Fruit fly (Drosophila melanogaster) whole organism, embryonic: Measurements from ENCODE around the gene CG46397.

ENCODE experiments used
- Aef1 ChIP-seq: fragments of 200-800 bp; sonication (Bioruptor generic); IDR thresholded peaks from 3 replicates; pipeline ENCODE4 v1.3.6; 2022; ENCODE audit warnings: missing biosample characterization, missing genetic modification characterization
- CG10274 ChIP-seq: fragments of 200-800 bp; sonication (Bioruptor generic); optimal IDR thresholded peaks from 3 replicates; lab custom pipeline; 2017; ENCODE audit warnings: missing biosample characterization, mild to moderate bottlenecking, missing genetic modification characterization
- CG10462 ChIP-seq: fragments of 200-800 bp; sonication (Bioruptor generic); optimal IDR thresholded peaks from 2 replicates; lab custom pipeline; 2016; ENCODE audit warnings: missing biosample characterization, missing genetic modification characterization
- CG11696 ChIP-seq: fragments of 200-800 bp; sonication (Bioruptor generic); IDR thresholded peaks from 2 replicates; pipeline ENCODE4 v1.3.6; 2022; ENCODE audit warnings: missing biosample characterization, missing genetic modification characterization
- CG12155 ChIP-seq: fragments of 200-800 bp; sonication (Bioruptor generic); optimal IDR thresholded peaks from 3 replicates; lab custom pipeline; 2016; ENCODE audit warnings: missing biosample characterization, missing genetic modification characterization
- CG12744 ChIP-seq: fragments of 200-800 bp; sonication (Bioruptor generic); optimal IDR thresholded peaks from 2 replicates; lab custom pipeline; 2016; ENCODE audit warnings: missing biosample characterization, missing genetic modification characterization
- CG13287 ChIP-seq: fragments of 200-800 bp; sonication (Bioruptor generic); IDR thresholded peaks from 2 replicates; pipeline ENCODE4 v1.3.6; 2022; ENCODE audit warnings: missing biosample characterization, missing genetic modification characterization; ENCODE audit not compliant: partially characterized antibody
- CG14667 ChIP-seq: fragments of 200-800 bp; sonication (Bioruptor generic); IDR thresholded peaks from 2 replicates; pipeline ENCODE4 v1.3.6; 2022; ENCODE audit warnings: missing biosample characterization, missing genetic modification characterization
- CG15269 ChIP-seq: fragments of 200-800 bp; sonication (Bioruptor generic); optimal IDR thresholded peaks from 2 replicates; lab custom pipeline; 2018; ENCODE audit warnings: missing biosample characterization, mild to moderate bottlenecking, missing genetic modification characterization, moderate library complexity
- CG1603 ChIP-seq: fragments of 200-800 bp; sonication (Bioruptor generic); optimal IDR thresholded peaks from 2 replicates; lab custom pipeline; 2019; ENCODE audit warnings: missing biosample characterization, mild to moderate bottlenecking, missing genetic modification characterization, moderate library complexity
- CG17612 ChIP-seq: fragments of 200-800 bp; sonication (Bioruptor generic); IDR thresholded peaks from 2 replicates; pipeline ENCODE4 v1.3.6; 2022; ENCODE audit warnings: missing biosample characterization, missing genetic modification characterization
- CG18262 ChIP-seq: fragments of 200-800 bp; optimal IDR thresholded peaks from 3 replicates; lab custom pipeline; 2019; ENCODE audit warnings: missing biosample characterization, mild to moderate bottlenecking, missing genetic modification characterization, moderate library complexity
- CG1832 ChIP-seq: fragments of 200-800 bp; sonication (Bioruptor generic); optimal IDR thresholded peaks from 2 replicates; lab custom pipeline; 2017; ENCODE audit warnings: missing biosample characterization, mild to moderate bottlenecking, missing genetic modification characterization, inconsistent platforms
- CG18599 ChIP-seq: fragments of 200-800 bp; sonication (Bioruptor generic); optimal IDR thresholded peaks from 3 replicates; lab custom pipeline; 2017; ENCODE audit warnings: missing biosample characterization, missing genetic modification characterization, mild to moderate bottlenecking, moderate library complexity, missing genetic modification reagents
- CG18764 ChIP-seq: fragments of 200-800 bp; sonication (Bioruptor generic); optimal IDR thresholded peaks from 3 replicates; lab custom pipeline; 2016; ENCODE audit warnings: missing biosample characterization, missing genetic modification characterization
- CG34224 ChIP-seq: fragments of 200-800 bp; sonication (Bioruptor generic); IDR thresholded peaks from 3 replicates; pipeline ENCODE4 v1.3.6; 2022; ENCODE audit warnings: missing biosample characterization, missing genetic modification characterization; ENCODE audit not compliant: partially characterized antibody
- CG5180 ChIP-seq: fragments of 200-800 bp; sonication (Bioruptor generic); optimal IDR thresholded peaks from 3 replicates; lab custom pipeline; 2017; ENCODE audit warnings: missing biosample characterization, missing genetic modification characterization, mild to moderate bottlenecking, moderate library complexity, missing genetic modification reagents
- CG7745 ChIP-seq: fragments of 200-800 bp; sonication (Bioruptor generic); optimal IDR thresholded peaks from 2 replicates; lab custom pipeline; 2018; ENCODE audit warnings: missing biosample characterization, mild to moderate bottlenecking, missing genetic modification characterization, moderate library complexity
- CG7786 ChIP-seq: fragments of 200-800 bp; sonication (Bioruptor generic); optimal IDR thresholded peaks from 2 replicates; lab custom pipeline; 2016; ENCODE audit warnings: missing biosample characterization, missing genetic modification characterization
- CG8478 ChIP-seq: fragments of >200 bp; optimal IDR thresholded peaks from 2 replicates; lab custom pipeline; 2018
- CG9437 ChIP-seq: fragments of 200-800 bp; sonication (Bioruptor generic); optimal IDR thresholded peaks from 2 replicates; lab custom pipeline; 2018; ENCODE audit warnings: missing biosample characterization, mild to moderate bottlenecking, missing genetic modification characterization
- CG9727 ChIP-seq: fragments of 200-800 bp; sonication (Bioruptor generic); optimal IDR thresholded peaks from 3 replicates; lab custom pipeline; 2017; ENCODE audit warnings: missing biosample characterization, mild to moderate bottlenecking, missing genetic modification characterization
- Ets97D ChIP-seq: fragments of 200-800 bp; sonication (Bioruptor generic); optimal IDR thresholded peaks from 3 replicates; lab custom pipeline; 2016; ENCODE audit warnings: missing biosample characterization, missing genetic modification characterization
- H15 ChIP-seq: fragments of 200-800 bp; sonication (Bioruptor generic); IDR thresholded peaks from 3 replicates; pipeline ENCODE4 v1.3.6; 2022; ENCODE audit warnings: missing biosample characterization, missing genetic modification characterization
- Hand ChIP-seq: fragments of 200-800 bp; sonication (Bioruptor generic); optimal IDR thresholded peaks from 2 replicates; lab custom pipeline; 2017; ENCODE audit warnings: mild to moderate bottlenecking, missing biosample characterization, missing genetic modification reagents, missing genetic modification characterization
- Hr51 ChIP-seq, 2 experiments: fragments of 200-800 bp; sonication (Bioruptor generic); optimal IDR thresholded peaks; 2 replicates in 1 of 2; 3 replicates in 1 of 2; lab custom pipeline; 2016 to 2018; ENCODE audit warnings: missing biosample characterization in 2 of 2, missing genetic modification characterization in 2 of 2, mild to moderate bottlenecking in 1 of 2, moderate library complexity in 1 of 2
- Lim3 ChIP-seq: fragments of 200-800 bp; sonication (Bioruptor generic); IDR thresholded peaks from 2 replicates; pipeline ENCODE4 v1.3.6; 2022; ENCODE audit warnings: missing biosample characterization, missing genetic modification characterization
- Med ChIP-seq: fragments of 200-800 bp; sonication (Bioruptor generic); peaks from one replicate; lab custom pipeline; 2016; ENCODE audit warnings: missing biosample characterization, missing genetic modification characterization, mild to moderate bottlenecking, inconsistent platforms, moderate library complexity
- NFAT ChIP-seq: fragments of 200-800 bp; sonication (Bioruptor generic); IDR thresholded peaks from 2 replicates; pipeline ENCODE4 v1.3.6; 2022; ENCODE audit warnings: missing biosample characterization, missing genetic modification characterization
- NK7.1 ChIP-seq: fragments of 200-800 bp; sonication (Bioruptor generic); optimal IDR thresholded peaks from 3 replicates; lab custom pipeline; 2016; ENCODE audit warnings: missing biosample characterization, missing genetic modification characterization
- PHDP ChIP-seq: fragments of 200-800 bp; sonication (Bioruptor generic); optimal IDR thresholded peaks from 3 replicates; lab custom pipeline; 2018; ENCODE audit warnings: missing biosample characterization, mild to moderate bottlenecking, missing genetic modification characterization, moderate library complexity
- Rfx ChIP-seq: fragments of 200-800 bp; sonication (Bioruptor generic); IDR thresholded peaks from 2 replicates; pipeline ENCODE4 v1.3.6; 2022; ENCODE audit warnings: missing biosample characterization, missing genetic modification characterization
- br ChIP-seq: fragments of >200 bp; optimal IDR thresholded peaks from 2 replicates; lab custom pipeline; 2017
- chm ChIP-seq: fragments of 200-800 bp; sonication (Bioruptor generic); IDR thresholded peaks from 2 replicates; pipeline ENCODE4 v1.3.6; 2022; ENCODE audit warnings: missing biosample characterization, missing genetic modification characterization
- corto ChIP-seq: fragments of 200-800 bp; sonication (Bioruptor generic); optimal IDR thresholded peaks from 2 replicates; lab custom pipeline; 2016; ENCODE audit warnings: missing biosample characterization, mild to moderate bottlenecking, missing genetic modification characterization, moderate library complexity
- dysf ChIP-seq: fragments of 200-800 bp; sonication (Bioruptor generic); IDR thresholded peaks from 3 replicates; pipeline ENCODE4 v1.3.6; 2022; ENCODE audit warnings: missing biosample characterization, missing genetic modification characterization
- ewg ChIP-seq: fragments of 200-800 bp; sonication (Bioruptor generic); optimal IDR thresholded peaks from 3 replicates; lab custom pipeline; 2017; ENCODE audit warnings: mild to moderate bottlenecking, missing biosample characterization, missing genetic modification reagents, missing genetic modification characterization
- fd64A ChIP-seq: fragments of 200-800 bp; sonication (Bioruptor generic); optimal IDR thresholded peaks from 3 replicates; lab custom pipeline; 2018; ENCODE audit warnings: missing biosample characterization, mild to moderate bottlenecking, missing genetic modification characterization
- fd96Cb ChIP-seq: fragments of 200-800 bp; sonication (Bioruptor generic); optimal IDR thresholded peaks from 2 replicates; lab custom pipeline; 2018; ENCODE audit warnings: missing biosample characterization, mild to moderate bottlenecking, missing genetic modification characterization, moderate library complexity
- gcm ChIP-seq: fragments of 200-800 bp; sonication (Bioruptor generic); optimal IDR thresholded peaks from 2 replicates; lab custom pipeline; 2019; ENCODE audit warnings: missing biosample characterization, mild to moderate bottlenecking, missing genetic modification characterization, moderate library complexity
- lab ChIP-seq: fragments of 200-800 bp; sonication (Bioruptor generic); optimal IDR thresholded peaks from 3 replicates; lab custom pipeline; 2017; ENCODE audit warnings: missing biosample characterization, missing genetic modification characterization, mild to moderate bottlenecking, moderate library complexity, missing genetic modification reagents
- lola ChIP-seq, 3 experiments: fragments of >200 bp in 2 of 3; fragments of 200-800 bp in 1 of 3; sonication (Bioruptor generic) in 1 of 3; optimal IDR thresholded peaks; 2 replicates each; lab custom pipeline; 2017 to 2019; ENCODE audit warnings: missing biosample characterization in 3 of 3, missing genetic modification characterization in 3 of 3, mild to moderate bottlenecking in 1 of 3, moderate library complexity in 1 of 3
- odd ChIP-seq: fragments of 200-800 bp; sonication (Bioruptor generic); optimal IDR thresholded peaks from 2 replicates; lab custom pipeline; 2017; ENCODE audit warnings: missing biosample characterization, mild to moderate bottlenecking, missing genetic modification characterization
- otp ChIP-seq: fragments of 200-800 bp; sonication (Bioruptor generic); IDR thresholded peaks from 3 replicates; pipeline ENCODE4, ENCODE4 v1.3.6; 2022; ENCODE audit warnings: missing biosample characterization, missing genetic modification characterization
- pan ChIP-seq, 4 experiments: fragments of >200 bp in 3 of 4; fragments of 200-800 bp in 1 of 4; sonication (Bioruptor generic) in 1 of 4; optimal IDR thresholded peaks in 3 of 4; IDR thresholded peaks in 1 of 4; 2 replicates each; pipeline versions ENCODE4 v1.3.6 to Lab custom; 2017 to 2022; ENCODE audit warnings: missing biosample characterization in 2 of 4, missing genetic modification characterization in 2 of 4, mixed read lengths in 1 of 4
- pb ChIP-seq: fragments of 200-800 bp; sonication (Bioruptor generic); optimal IDR thresholded peaks from 3 replicates; lab custom pipeline; 2016; ENCODE audit warnings: missing biosample characterization, missing genetic modification characterization
- shn ChIP-seq: fragments of 200-800 bp; sonication (Bioruptor generic); optimal IDR thresholded peaks from 3 replicates; lab custom pipeline; 2016; ENCODE audit warnings: missing biosample characterization, missing genetic modification characterization
- usp ChIP-seq: fragments of >200 bp; optimal IDR thresholded peaks from 2 replicates; lab custom pipeline; 2017; ENCODE audit warnings: missing biosample characterization, missing genetic modification characterization

Gene CG46397

dm6 chr2L:8984614-8985318, 37.7 kb downstream of the CG46397 start, which contains the start of gene CG13101 (continued):
- TF ChIP-seq NFAT (GFP tag; lab: Robert Waterston, UW) (peak; percentile 86), NK7.1 (GFP tag; lab: Kevin White, UChicago) (peak; percentile 72), lab (GFP tag; lab: Kevin White, UChicago) (peak; percentile 96), CG10274 (GFP tag; lab: Kevin White, UChicago) (peak; percentile 55), fd96Cb (tag; lab: Kevin White, UChicago) (peak; percentile 88), CG13287 (GFP tag; lab: Robert Waterston, UW) (peak; percentile 22; the same call in 1 of the 2 replicates), shn (GFP tag; lab: Kevin White, UChicago) (peak; percentile 3), CG1832 (no peak), ewg (GFP tag; lab: Kevin White, UChicago) (peak; percentile 78), CG17612 (peak; percentile 87), CG1603 (tag; lab: Kevin White, UChicago) (peak; percentile 81), CG9437 (peak; percentile 82), CG18262 (tag; lab: Kevin White, UChicago) (peak; percentile 94), CG18599 (GFP tag; lab: Kevin White, UChicago) (peak; percentile 93), corto (peak; percentile 95), Ets97D (GFP tag; lab: Kevin White, UChicago) (peak; percentile 53), CG18764 (GFP tag; lab: Kevin White, UChicago) (peak; percentile 83), CG5180 (GFP tag; lab: Kevin White, UChicago) (peak; percentile 75), PHDP (tag; lab: Kevin White, UChicago) (peak; percentile 96), CG15269 (tag; lab: Kevin White, UChicago) (peak; percentile 95), chm (GFP tag; lab: Robert Waterston, UW) (peak; percentile 93; the same call in 1 of the 2 replicates), otp (GFP tag; lab: Robert Waterston, UW) (peak; percentile 86), CG14667 (GFP tag; lab: Robert Waterston, UW) (peak; percentile 89), CG9727 (peak; percentile 95), Hr51 (GFP tag; optimal IDR thresholded peaks at IDR 0.05; lab: Kevin White, UChicago) (peak; percentile 86 to 94), pan (optimal IDR thresholded peaks at IDR 0.05; lab: Kevin White, UChicago) (no peak), pan (GFP tag; optimal IDR thresholded peaks at IDR 0.05 in 1 of 2, IDR thresholded peaks at IDR 0.05 in 1 of 2) (peak in 1 of 2 experiments; percentile 98), lola (GFP tag; optimal IDR thresholded peaks at IDR 0.05; lab: Kevin White, UChicago) (peak in 1 of 3 experiments; percentile 93), CG11696 (GFP tag; lab: Robert Waterston, UW) (peak; percentile 89), odd (peak; percentile 90), CG8478 (lab: Kevin White, UChicago) (no peak), CG10462 (peak; percentile 85), Lim3 (GFP tag; lab: Robert Waterston, UW) (0 out of 2 replicates have a peak, but pooled peaks have one; percentile 46), CG7786 (peak; percentile 83), pb (peak; percentile 62), H15 (GFP tag; lab: Robert Waterston, UW) (peak; percentile 89), Med (peak; percentile 96), gcm (GFP tag; lab: Kevin White, UChicago) (peak; percentile 92), fd64A (GFP tag; lab: Kevin White, UChicago) (peak; percentile 53), Rfx (GFP tag; lab: Robert Waterston, UW) (peak; percentile 96), Hand (peak; percentile 74), dysf (GFP tag; lab: Robert Waterston, UW) (peak; percentile 97), CG34224 (GFP tag; lab: Robert Waterston, UW) (0 out of 3 replicates have a peak, but pooled peaks have one; percentile 9), br (lab: Kevin White, UChicago) (no peak), CG7745 (tag; lab: Kevin White, UChicago) (peak; percentile 80), CG12744 (GFP tag; lab: Kevin White, UChicago) (peak; percentile 79), CG12155 (GFP tag; lab: Kevin White, UChicago) (peak; percentile 88), usp (GFP tag; lab: Kevin White, UChicago) (no peak), Aef1 (GFP tag; lab: Robert Waterston, UW) (peak; percentile 82)
